Fruit fly (Drosophila melanogaster) whole organism, wandering third instar larva: ENCODE measurements around the gene CG33795.
A peak's percentile ranks its signal among the peaks of the same experiment; 100 is the strongest.

Experiments used
- Abd-B ChIP-seq: fragments of >200 bp; optimal IDR thresholded peaks from 2 replicates; lab custom pipeline; 2017; ENCODE audit warnings: missing biosample characterization, missing genetic modification characterization
- CrebA ChIP-seq: fragments of 200-800 bp; sonication (Bioruptor generic); optimal IDR thresholded peaks from 2 replicates; lab custom pipeline; 2016; ENCODE audit warnings: missing biosample characterization, mild to moderate bottlenecking, missing genetic modification characterization, borderline replicate concordance
- Dfd ChIP-seq: fragments of >200 bp; optimal IDR thresholded peaks from 2 replicates; lab custom pipeline; 2017; ENCODE audit warnings: missing biosample characterization, missing genetic modification characterization
- Dif ChIP-seq: fragments of 200-275, 200-300 bp; sonication (Bioruptor generic); optimal IDR thresholded peaks from 2 replicates; lab custom pipeline; 2018; ENCODE audit warnings: missing biosample characterization, missing genetic modification characterization; ENCODE audit not compliant: partially characterized antibody
- GATAd ChIP-seq: sonication (Bioruptor generic); optimal IDR thresholded peaks from 2 replicates; lab custom pipeline; 2016; ENCODE audit warnings: missing biosample characterization, missing genetic modification characterization
- HLH106 ChIP-seq: fragments of 200-800 bp; optimal IDR thresholded peaks from 3 replicates; lab custom pipeline; 2019; ENCODE audit warnings: missing biosample characterization, mild to moderate bottlenecking, missing genetic modification characterization, moderate library complexity
- Hnf4 ChIP-seq: fragments of 200-800 bp; sonication (Bioruptor generic); optimal IDR thresholded peaks from 2 replicates; lab custom pipeline; 2016; ENCODE audit warnings: missing biosample characterization, mild to moderate bottlenecking, missing genetic modification characterization
- Hr83 ChIP-seq: fragments of 200-300 bp; sonication (Bioruptor generic); optimal IDR thresholded peaks from 2 replicates; lab custom pipeline; 2016; ENCODE audit warnings: missing biosample characterization, mild to moderate bottlenecking, missing genetic modification characterization, moderate library complexity; ENCODE audit not compliant: poor library complexity, severe bottlenecking
- Jra ChIP-seq: sonication (Bioruptor generic); optimal IDR thresholded peaks from 2 replicates; lab custom pipeline; 2016; ENCODE audit warnings: missing biosample characterization, missing genetic modification characterization
- Mio ChIP-seq: sonication (Bioruptor generic); optimal IDR thresholded peaks from 2 replicates; lab custom pipeline; 2016; ENCODE audit warnings: missing biosample characterization, missing genetic modification characterization
- N ChIP-seq: fragments of >200 bp; optimal IDR thresholded peaks from 2 replicates; lab custom pipeline; 2018; ENCODE audit warnings: missing biosample characterization, missing external identifiers, missing genetic modification characterization
- OdsH ChIP-seq: fragments of 200-800 bp; sonication (Bioruptor generic); optimal IDR thresholded peaks from 2 replicates; lab custom pipeline; 2016; ENCODE audit warnings: missing biosample characterization, mild to moderate bottlenecking, missing genetic modification characterization
- Rel ChIP-seq, 2 experiments: fragments of 200-800 bp; sonication (Bioruptor generic) in 1 of 2; optimal IDR thresholded peaks; 2 replicates in 1 of 2; 3 replicates in 1 of 2; lab custom pipeline; 2016 to 2019; ENCODE audit warnings: mild to moderate bottlenecking in 2 of 2, missing biosample characterization in 2 of 2, missing genetic modification characterization in 2 of 2, moderate library complexity in 1 of 2
- Sp1 ChIP-seq: fragments of 200-800 bp; sonication (Bioruptor generic); optimal IDR thresholded peaks from 3 replicates; lab custom pipeline; 2019; ENCODE audit warnings: missing biosample characterization, mild to moderate bottlenecking, missing genetic modification characterization, moderate library complexity
- Vsx2 ChIP-seq: fragments of 200-300, 225-300 bp; sonication (Bioruptor generic); optimal IDR thresholded peaks from 2 replicates; lab custom pipeline; 2018; ENCODE audit warnings: missing biosample characterization, missing genetic modification characterization; ENCODE audit not compliant: partially characterized antibody
- br ChIP-seq: fragments of 200-800 bp; sonication (Bioruptor generic); optimal IDR thresholded peaks from 2 replicates; lab custom pipeline; 2016; ENCODE audit warnings: missing biosample characterization, missing genetic modification characterization
- brk ChIP-seq: fragments of 200-800 bp; sonication (Bioruptor generic); optimal IDR thresholded peaks from 2 replicates; lab custom pipeline; 2016; ENCODE audit warnings: missing biosample characterization, mild to moderate bottlenecking, missing genetic modification characterization
- dl ChIP-seq, 2 experiments: fragments of 175-275, 200-275 bp in 1 of 2; fragments of 200-275 bp in 1 of 2; sonication (Bioruptor generic); optimal IDR thresholded peaks; lab custom pipeline; 2018; ENCODE audit warnings: mild to moderate bottlenecking in 2 of 2, missing biosample characterization in 2 of 2, missing genetic modification characterization in 2 of 2, moderate library complexity in 2 of 2; ENCODE audit not compliant: partially characterized antibody in 2 of 2, insufficient read depth in 1 of 2
- dmrt93B ChIP-seq: fragments of 200-800 bp; sonication (Bioruptor generic); optimal IDR thresholded peaks from 2 replicates; lab custom pipeline; 2018; ENCODE audit warnings: missing biosample characterization, mild to moderate bottlenecking, missing genetic modification characterization
- dsf ChIP-seq: sonication (Bioruptor generic); optimal IDR thresholded peaks from 2 replicates; lab custom pipeline; 2016; ENCODE audit warnings: missing biosample characterization, missing genetic modification characterization, borderline replicate concordance
- foxo ChIP-seq, 2 experiments: fragments of 200-800 bp; sonication (Bioruptor generic); optimal IDR thresholded peaks; 2 replicates in 1 of 2; 3 replicates in 1 of 2; lab custom pipeline; 2016 to 2017; ENCODE audit warnings: missing biosample characterization in 2 of 2, missing genetic modification characterization in 2 of 2
- fru ChIP-seq: fragments of 200-800 bp; sonication (Bioruptor generic); optimal IDR thresholded peaks from 3 replicates; lab custom pipeline; 2016; ENCODE audit warnings: missing biosample characterization, mild to moderate bottlenecking, missing genetic modification characterization
- h ChIP-seq: fragments of 200-800 bp; sonication (Bioruptor generic); optimal IDR thresholded peaks from 3 replicates; lab custom pipeline; 2016; ENCODE audit warnings: missing biosample characterization, mild to moderate bottlenecking, missing genetic modification characterization
- psq ChIP-seq: fragments of 200-800 bp; sonication (Bioruptor generic); optimal IDR thresholded peaks from 3 replicates; lab custom pipeline; 2017; ENCODE audit warnings: missing biosample characterization, mild to moderate bottlenecking, missing genetic modification characterization, moderate library complexity
- rgr ChIP-seq: fragments of 200-800 bp; sonication (Bioruptor generic); optimal IDR thresholded peaks from 3 replicates; lab custom pipeline; 2016; ENCODE audit warnings: missing biosample characterization, mild to moderate bottlenecking, missing genetic modification characterization
- sage ChIP-seq: fragments of 200-800 bp; sonication (Bioruptor generic); optimal IDR thresholded peaks from 2 replicates; lab custom pipeline; 2016; ENCODE audit warnings: missing biosample characterization, mild to moderate bottlenecking, missing genetic modification characterization
- tai ChIP-seq: sonication (Bioruptor generic); optimal IDR thresholded peaks from 2 replicates; lab custom pipeline; 2016; ENCODE audit warnings: missing biosample characterization, missing genetic modification characterization
- usp ChIP-seq: fragments of >200 bp; optimal IDR thresholded peaks from 2 replicates; lab custom pipeline; 2017; ENCODE audit warnings: missing biosample characterization, missing genetic modification characterization
- woc ChIP-seq: sonication (Bioruptor generic); optimal IDR thresholded peaks from 2 replicates; lab custom pipeline; 2016; ENCODE audit warnings: missing biosample characterization, mild to moderate bottlenecking, missing genetic modification characterization

Gene CG33795

dm6 chr3L:16171280-16171679 lies at the start of gene CG33795:
TSS of gene CG33795 (minus strand) at chr3L:16171380.
- no peak for TF ChIP-seq HLH106 (tag; lab: Kevin White, UChicago)

- TF ChIP-seq fru (peak; percentile 17), HLH106 (tag; lab: Kevin White, UChicago) (no peak)
These were observed 46.8 kb upstream of the CG33795 start for dm6 chr3L:16217935-16218334.

- no peak for TF ChIP-seq CrebA (GFP tag; lab: Kevin White, UChicago)
- no peak for TF ChIP-seq Dif (GFP tag; lab: Kevin White, UChicago)
- no peak for TF ChIP-seq br
- TF ChIP-seq Vsx2 (GFP tag; lab: Kevin White, UChicago), result no peak
- TF ChIP-seq psq (GFP tag; lab: Kevin White, UChicago), result no peak
- TF ChIP-seq Hnf4 (GFP tag; lab: Kevin White, UChicago), result no peak
- no peak for TF ChIP-seq OdsH (GFP tag; lab: Kevin White, UChicago)
- TF ChIP-seq woc (GFP tag; lab: Kevin White, UChicago), result no peak
- TF ChIP-seq rgr (GFP tag; lab: Kevin White, UChicago), result no peak
- no peak for TF ChIP-seq brk (GFP tag; lab: Kevin White, UChicago)
- no peak for TF ChIP-seq tai (GFP tag; lab: Kevin White, UChicago)
- TF ChIP-seq Hr83, result no peak
- TF ChIP-seq Dfd (GFP tag; lab: Kevin White, UChicago), result no peak
- TF ChIP-seq usp (GFP tag; lab: Kevin White, UChicago), result no peak
These were observed 46.0 kb upstream of the CG33795 start, which contains the start of gene CG13073 for dm6 chr3L:16217203-16217602. TSS of gene CG13073 (minus strand) at chr3L:16217303.

dm6 chr3L:16215816-16216215 lies 44.6 kb upstream of the CG33795 start:
- TF ChIP-seq dmrt93B (GFP tag; lab: Kevin White, UChicago) (no peak), foxo (GFP tag; optimal IDR thresholded peaks at IDR 0.05; lab: Kevin White, UChicago) (no peak), Mio (GFP tag; lab: Kevin White, UChicago) (no peak), N (no peak), Sp1 (peak; percentile 4), br (peak; percentile 7), OdsH (GFP tag; lab: Kevin White, UChicago) (no peak), psq (GFP tag; lab: Kevin White, UChicago) (peak; percentile 53), Rel (GFP tag; optimal IDR thresholded peaks at IDR 0.05; lab: Kevin White, UChicago) (peak; percentile 16), Rel (tag; optimal IDR thresholded peaks at IDR 0.05; lab: Kevin White, UChicago) (no peak), h (GFP tag; lab: Kevin White, UChicago) (no peak), Abd-B (GFP tag; lab: Kevin White, UChicago) (no peak), Vsx2 (GFP tag; lab: Kevin White, UChicago) (no peak), fru (peak; percentile 39), usp (GFP tag; lab: Kevin White, UChicago) (no peak), sage (no peak)

- TF ChIP-seq sage (no peak), tai (GFP tag; lab: Kevin White, UChicago) (no peak), br (no peak), dl (GFP tag; optimal IDR thresholded peaks at IDR 0.05; lab: Kevin White, UChicago; ENCODE audit: insufficient read depth in 1 of 2, partially characterized antibody in 2 of 2) (no peak), Jra (GFP tag; lab: Kevin White, UChicago) (no peak), N (no peak), foxo (GFP tag; optimal IDR thresholded peaks at IDR 0.05; lab: Kevin White, UChicago) (no peak), psq (GFP tag; lab: Kevin White, UChicago) (no peak), Hnf4 (GFP tag; lab: Kevin White, UChicago) (no peak), GATAd (no peak), Dif (GFP tag; lab: Kevin White, UChicago) (no peak), Rel (GFP tag; optimal IDR thresholded peaks at IDR 0.05; lab: Kevin White, UChicago) (no peak), Rel (tag; optimal IDR thresholded peaks at IDR 0.05; lab: Kevin White, UChicago) (no peak), dsf (GFP tag; lab: Kevin White, UChicago) (no peak), Sp1 (no peak)
These were observed 44.2 kb upstream of the CG33795 start for dm6 chr3L:16215411-16215810.
